Comparison of ENCODE assay signal across 4 worm cellular contexts in the genomic region with DNA sequence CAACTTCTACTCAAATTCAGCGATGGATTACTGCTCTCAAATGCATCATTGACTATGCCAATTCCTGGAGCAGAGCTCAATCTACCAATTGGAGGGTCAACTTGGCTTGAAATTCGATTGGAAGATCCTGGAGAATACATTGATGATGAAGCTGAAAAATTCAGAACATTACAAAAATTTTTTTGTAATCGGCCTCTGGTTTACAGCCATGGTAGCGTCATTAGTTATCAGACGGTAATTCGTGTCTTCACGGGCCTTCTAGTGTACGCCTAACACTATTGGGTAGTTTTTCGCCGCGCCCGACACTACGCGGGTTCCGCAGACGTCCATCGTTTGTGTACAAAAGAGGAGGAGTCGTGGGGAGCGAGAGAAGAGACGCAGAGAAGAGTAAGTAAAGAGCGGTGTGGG.
A peak's percentile ranks its signal among the peaks of the same experiment; 100 is the strongest.
TF ChIP-seq lines count a peak whose summit lies in the region.

No protein-coding gene starts in this region.

TF ChIP-seq in whole organism, L2 larva, 48 proteins besides CTCF, POLR2A, EP300 and RAD21 (continues in another document):
- TF ChIP-seq unc-55 (GFP tag; optimal IDR thresholded peaks at IDR 0.05; lab: Kevin White, UChicago) (no peak), nhr-129 (tag; optimal IDR thresholded peaks at IDR 0.05; lab: Kevin White, UChicago) (peak; percentile 63), ama-1 (optimal IDR thresholded peaks at IDR 0.05; lab: Kevin White, UChicago) (peak; percentile 96), unc-62 (GFP tag; optimal IDR thresholded peaks at IDR 0.05; lab: Kevin White, UChicago) (peak; percentile 26), sem-4 (tag; optimal IDR thresholded peaks at IDR 0.05; lab: Kevin White, UChicago) (peak; percentile 65), C34F6.9 (tag; optimal IDR thresholded peaks at IDR 0.05; lab: Kevin White, UChicago) (peak; percentile 61), snpc-4 (tag; optimal IDR thresholded peaks at IDR 0.05; lab: Kevin White, UChicago) (peak; percentile 99), lin-13 (GFP tag; optimal IDR thresholded peaks at IDR 0.05; lab: Kevin White, UChicago) (peak; percentile 77), egl-27 (tag; optimal IDR thresholded peaks at IDR 0.05; lab: Kevin White, UChicago) (peak; percentile 80), crh-2 (tag; optimal IDR thresholded peaks at IDR 0.05; lab: Kevin White, UChicago) (peak; percentile 89), lin-11 (tag; optimal IDR thresholded peaks at IDR 0.05; lab: Kevin White, UChicago) (peak; percentile 7), nhr-6 (tag; optimal IDR thresholded peaks at IDR 0.05; lab: Kevin White, UChicago) (no peak), sma-9 (GFP tag; optimal IDR thresholded peaks at IDR 0.05; lab: Kevin White, UChicago) (peak; percentile 91), sma-9 (tag; optimal IDR thresholded peaks at IDR 0.05; lab: Kevin White, UChicago) (no peak), mab-5 (tag; optimal IDR thresholded peaks at IDR 0.05; lab: Kevin White, UChicago) (no peak), alr-1 (tag; optimal IDR thresholded peaks at IDR 0.05; lab: Kevin White, UChicago) (no peak), mdl-1 (tag; optimal IDR thresholded peaks at IDR 0.05; lab: Kevin White, UChicago) (peak; percentile 49 to 65), nhr-25 (tag; optimal IDR thresholded peaks at IDR 0.05; lab: Kevin White, UChicago) (peak; percentile 71), zag-1 (tag; optimal IDR thresholded peaks at IDR 0.05; lab: Kevin White, UChicago) (peak; percentile 23), elt-3 (tag; optimal IDR thresholded peaks at IDR 0.05; lab: Kevin White, UChicago) (no peak), Y55F3AM.14 (GFP tag; optimal IDR thresholded peaks at IDR 0.05; lab: Kevin White, UChicago) (peak; percentile 6), nhr-77 (tag; optimal IDR thresholded peaks at IDR 0.05; lab: Kevin White, UChicago) (peak; percentile 63)

TF ChIP-seq in whole organism, L4 larva, 104 proteins besides CTCF, POLR2A, EP300 and RAD21 (continues in another document):
- TF ChIP-seq gei-8 (GFP tag; optimal IDR thresholded peaks at IDR 0.05; lab: Kevin White, UChicago) (no peak), saeg-2 (GFP tag; IDR thresholded peaks at IDR 0.05; lab: Robert Waterston, UW) (0 out of 2 replicates have a peak, but pooled peaks have one; percentile 47), nhr-48 (tag; optimal IDR thresholded peaks at IDR 0.05; lab: Kevin White, UChicago) (peak; percentile 81), mdl-1 (tag; optimal IDR thresholded peaks at IDR 0.05; lab: Kevin White, UChicago) (peak; percentile 48 to 51), lin-1 (GFP tag; IDR thresholded peaks at IDR 0.05; lab: Robert Waterston, UW) (peak; percentile 49; the same call in 1 of the 2 replicates), hlh-30 (tag; optimal IDR thresholded peaks at IDR 0.05; lab: Kevin White, UChicago; ENCODE audit: insufficient read depth) (peak; percentile 80), Y75B8A.6 (GFP tag; IDR thresholded peaks at IDR 0.05; lab: Robert Waterston, UW) (no peak), ama-1 (optimal IDR thresholded peaks at IDR 0.05; lab: Kevin White, UChicago) (peak; percentile 94), ces-1 (GFP tag; optimal IDR thresholded peaks at IDR 0.05; lab: Kevin White, UChicago) (peak; percentile 13), nhr-10 (tag; optimal IDR thresholded peaks at IDR 0.05; lab: Kevin White, UChicago) (peak; percentile 16), ceh-62 (tag; optimal IDR thresholded peaks at IDR 0.05; lab: Kevin White, UChicago) (no peak), daf-19 (GFP tag; conservative IDR thresholded peaks at IDR 0.05; lab: Robert Waterston, UW) (peak; percentile 71; the same call in 1 of the 2 replicates), aha-1 (tag; lab: Kevin White, UChicago) (no peak), nhr-102 (tag; optimal IDR thresholded peaks at IDR 0.05; lab: Kevin White, UChicago) (peak; percentile 91), tra-1 (GFP tag; IDR thresholded peaks at IDR 0.05; lab: Robert Waterston, UW) (peak; percentile 83), T20F7.1 (GFP tag; optimal IDR thresholded peaks at IDR 0.05; lab: Kevin White, UChicago) (peak; percentile 82), hlh-11 (tag; optimal IDR thresholded peaks at IDR 0.05; lab: Kevin White, UChicago) (peak; percentile 83), php-3 (GFP tag; IDR thresholded peaks at IDR 0.05; lab: Robert Waterston, UW) (peak; percentile 73), aly-2 (tag; optimal IDR thresholded peaks at IDR 0.05; lab: Kevin White, UChicago) (no peak), spr-1 (tag; optimal IDR thresholded peaks at IDR 0.05; lab: Kevin White, UChicago) (peak; percentile 85), F49E8.2 (tag; optimal IDR thresholded peaks at IDR 0.05; lab: Kevin White, UChicago; ENCODE audit: borderline replicate concordance) (peak; percentile 97), Y48G9A.11 (GFP tag; IDR thresholded peaks at IDR 0.05; lab: Robert Waterston, UW) (peak; percentile 92)

TF ChIP-seq in whole organism, late embryonic, 69 proteins besides CTCF, POLR2A, EP300 and RAD21 (continues in another document):
- no peak for TF ChIP-seq gmeb-2 (tag; optimal IDR thresholded peaks at IDR 0.05; lab: Kevin White, UChicago)
- TF ChIP-seq fkh-6 (tag; optimal IDR thresholded peaks at IDR 0.05; lab: Kevin White, UChicago) = no peak
- TF ChIP-seq elt-4 (tag; optimal IDR thresholded peaks at IDR 0.05; lab: Kevin White, UChicago) = no peak
- TF ChIP-seq sox-2 (GFP tag; IDR thresholded peaks at IDR 0.05; lab: Robert Waterston, UW) = no peak
- TF ChIP-seq nfya-1 (tag; optimal IDR thresholded peaks at IDR 0.05; lab: Kevin White, UChicago) = peak; percentile 49
- no peak for TF ChIP-seq unc-42 (tag; optimal IDR thresholded peaks at IDR 0.05; lab: Kevin White, UChicago)
- TF ChIP-seq ceh-48 (tag; optimal IDR thresholded peaks at IDR 0.05; lab: Kevin White, UChicago) = no peak
- no peak for TF ChIP-seq che-1 (tag; optimal IDR thresholded peaks at IDR 0.05; lab: Kevin White, UChicago)
- TF ChIP-seq lim-6 (tag; optimal IDR thresholded peaks at IDR 0.05; lab: Kevin White, UChicago) = no peak
- no peak for TF ChIP-seq unc-86 (tag; optimal IDR thresholded peaks at IDR 0.05; lab: Kevin White, UChicago)
- no peak for TF ChIP-seq K09A11.1 (tag; optimal IDR thresholded peaks at IDR 0.05; lab: Kevin White, UChicago; ENCODE audit: insufficient read depth)
- TF ChIP-seq eyg-1 (tag; optimal IDR thresholded peaks at IDR 0.05; lab: Kevin White, UChicago) = no peak
- TF ChIP-seq pha-2 (tag; optimal IDR thresholded peaks at IDR 0.05; lab: Kevin White, UChicago) = no peak
- no peak for TF ChIP-seq F13H6.1 (tag; optimal IDR thresholded peaks at IDR 0.05; lab: Kevin White, UChicago)
- TF ChIP-seq C38D4.7 (GFP tag; optimal IDR thresholded peaks at IDR 0.05; lab: Kevin White, UChicago) = no peak
- TF ChIP-seq ceh-24 (tag; optimal IDR thresholded peaks at IDR 0.05; lab: Kevin White, UChicago) = no peak
- no peak for TF ChIP-seq unc-55 (GFP tag; optimal IDR thresholded peaks at IDR 0.05; lab: Kevin White, UChicago)
- TF ChIP-seq T23F11.4 (GFP tag; optimal IDR thresholded peaks at IDR 0.05; lab: Kevin White, UChicago) = no peak
- no peak for TF ChIP-seq fkh-10 (GFP tag; optimal IDR thresholded peaks at IDR 0.05; lab: Kevin White, UChicago)
- TF ChIP-seq ets-4 (tag; optimal IDR thresholded peaks at IDR 0.05; lab: Kevin White, UChicago) = no peak
- TF ChIP-seq hlh-15 (tag; optimal IDR thresholded peaks at IDR 0.05; lab: Kevin White, UChicago) = no peak
- TF ChIP-seq pqm-1 (tag; optimal IDR thresholded peaks at IDR 0.05; lab: Kevin White, UChicago) = no peak
- no peak for TF ChIP-seq pat-9 (tag; optimal IDR thresholded peaks at IDR 0.05; lab: Kevin White, UChicago)
- TF ChIP-seq fax-1 (tag; optimal IDR thresholded peaks at IDR 0.05; lab: Kevin White, UChicago) = no peak
- TF ChIP-seq Y22D7AL.16 (tag; optimal IDR thresholded peaks at IDR 0.05; lab: Kevin White, UChicago) = no peak
- no peak for TF ChIP-seq ceh-14 (tag; optimal IDR thresholded peaks at IDR 0.05; lab: Kevin White, UChicago)

TF ChIP-seq in whole organism, mixed stage, embryonic, 35 proteins besides CTCF, POLR2A, EP300 and RAD21 (continues in another document):
- no peak for TF ChIP-seq nhr-12 (tag; optimal IDR thresholded peaks at IDR 0.05; lab: Kevin White, UChicago)
- TF ChIP-seq nhr-237 (tag; optimal IDR thresholded peaks at IDR 0.05; lab: Kevin White, UChicago) = no peak
- no peak for TF ChIP-seq blmp-1 (tag; optimal IDR thresholded peaks at IDR 0.05; lab: Kevin White, UChicago)
- TF ChIP-seq lsy-2 (tag; optimal IDR thresholded peaks at IDR 0.05; lab: Kevin White, UChicago) = peak; percentile 39
- TF ChIP-seq M03D4.4 (tag; optimal IDR thresholded peaks at IDR 0.05; lab: Kevin White, UChicago) = no peak
- no peak for TF ChIP-seq nhr-2 (tag; optimal IDR thresholded peaks at IDR 0.05; lab: Kevin White, UChicago)
- TF ChIP-seq pha-4 (tag; optimal IDR thresholded peaks at IDR 0.05; lab: Kevin White, UChicago) = peak; percentile 39
- TF ChIP-seq ces-1 (GFP tag; optimal IDR thresholded peaks at IDR 0.05; lab: Kevin White, UChicago) = no peak
- no peak for TF ChIP-seq tbx-8 (GFP tag; optimal IDR thresholded peaks at IDR 0.05; lab: Kevin White, UChicago)
- TF ChIP-seq drap-1 (GFP tag; optimal IDR thresholded peaks at IDR 0.05; lab: Kevin White, UChicago) = peak; percentile 83
- TF ChIP-seq mab-5 (tag; optimal IDR thresholded peaks at IDR 0.05; lab: Kevin White, UChicago) = no peak
- TF ChIP-seq ceh-83 (GFP tag; optimal IDR thresholded peaks at IDR 0.05; lab: Kevin White, UChicago) = no peak
- TF ChIP-seq hlh-1 (tag; optimal IDR thresholded peaks at IDR 0.05; lab: Kevin White, UChicago) = peak; percentile 4
- no peak for TF ChIP-seq sem-2 (GFP tag; optimal IDR thresholded peaks at IDR 0.05; lab: Kevin White, UChicago)
- no peak for TF ChIP-seq zip-8 (tag; optimal IDR thresholded peaks at IDR 0.05; lab: Kevin White, UChicago)
- peak; percentile 23 for TF ChIP-seq mep-1 (tag; optimal IDR thresholded peaks at IDR 0.05; lab: Kevin White, UChicago)
- TF ChIP-seq snpc-4 (tag; optimal IDR thresholded peaks at IDR 0.05; lab: Kevin White, UChicago) = no peak
- TF ChIP-seq lin-32 (GFP tag; optimal IDR thresholded peaks at IDR 0.05; lab: Kevin White, UChicago) = no peak
- no peak for TF ChIP-seq ztf-11 (tag; optimal IDR thresholded peaks at IDR 0.05; lab: Kevin White, UChicago)
- no peak for TF ChIP-seq elt-3 (tag; optimal IDR thresholded peaks at IDR 0.05; lab: Kevin White, UChicago)
- no peak for TF ChIP-seq nhr-28 (tag; optimal IDR thresholded peaks at IDR 0.05; lab: Kevin White, UChicago)
- peak; percentile 95 for TF ChIP-seq unc-120 (tag; optimal IDR thresholded peaks at IDR 0.05; lab: Kevin White, UChicago; ENCODE audit: poor library complexity, severe bottlenecking)
- TF ChIP-seq unc-62 (GFP tag; optimal IDR thresholded peaks at IDR 0.05; lab: Kevin White, UChicago) = no peak
- no peak for TF ChIP-seq bed-3 (GFP tag; optimal IDR thresholded peaks at IDR 0.05; lab: Kevin White, UChicago)
- TF ChIP-seq mls-2 (tag; optimal IDR thresholded peaks at IDR 0.05; lab: Kevin White, UChicago) = no peak
- no peak for TF ChIP-seq ham-2 (GFP tag; optimal IDR thresholded peaks at IDR 0.05; lab: Kevin White, UChicago)
- TF ChIP-seq nhr-76 (tag; optimal IDR thresholded peaks at IDR 0.05; lab: Kevin White, UChicago) = no peak
- TF ChIP-seq ceh-43 (GFP tag; optimal IDR thresholded peaks at IDR 0.05; lab: Kevin White, UChicago) = no peak
- peak; percentile 31 for TF ChIP-seq sptf-1 (tag; optimal IDR thresholded peaks at IDR 0.05; lab: Kevin White, UChicago)
